Worm (Caenorhabditis elegans) whole organism, L2 larva: ENCODE results near the gene R11G1.11.

Experiments
- C34F6.9 ChIP-seq: fragments of 150-350 bp; optimal IDR thresholded peaks from 2 replicates; lab custom pipeline; 2014; ENCODE audit warnings: missing biosample characterization, missing genetic modification characterization
- F13H6.1 ChIP-seq: sonication (generic microtip); optimal IDR thresholded peaks from 2 replicates; lab custom pipeline; 2016; ENCODE audit warnings: missing genetic modification characterization, missing compliant biosample characterization
- R02D3.7 ChIP-seq: fragments of 150-350 bp; optimal IDR thresholded peaks from 2 replicates; lab custom pipeline; 2014; ENCODE audit warnings: missing biosample characterization, missing genetic modification characterization
- Y55F3AM.14 ChIP-seq: fragments of 200-800 bp; sonication (Bioruptor generic); optimal IDR thresholded peaks from 2 replicates; lab custom pipeline; 2018; ENCODE audit warnings: mild to moderate bottlenecking, missing genetic modification characterization, missing compliant biosample characterization
- ZK546.5 ChIP-seq: sonication (generic microtip); optimal IDR thresholded peaks from 2 replicates; lab custom pipeline; 2017; ENCODE audit warnings: missing biosample characterization, missing genetic modification characterization
- alr-1 ChIP-seq: fragments of 150-350 bp; optimal IDR thresholded peaks from 2 replicates; lab custom pipeline; 2014; ENCODE audit warnings: missing biosample characterization, missing genetic modification characterization
- aly-2 ChIP-seq: fragments of 150-350 bp; optimal IDR thresholded peaks from 2 replicates; lab custom pipeline; 2014; ENCODE audit warnings: missing biosample characterization, missing genetic modification characterization
- ama-1 ChIP-seq: fragments of 150-350 bp; optimal IDR thresholded peaks from 2 replicates; lab custom pipeline; 2018; ENCODE audit warnings: inconsistent platforms
- blmp-1 ChIP-seq: sonication (generic microtip); optimal IDR thresholded peaks from 2 replicates; lab custom pipeline; 2017; ENCODE audit warnings: missing genetic modification characterization, mild to moderate bottlenecking, missing compliant biosample characterization, antibody characterized with exemption, moderate library complexity; ENCODE audit not compliant: insufficient read depth
- ceh-16 ChIP-seq: fragments of 150-350 bp; optimal IDR thresholded peaks from 2 replicates; lab custom pipeline; 2014; ENCODE audit warnings: missing biosample characterization, missing genetic modification characterization
- ceh-82 ChIP-seq: fragments of 150-350 bp; optimal IDR thresholded peaks from 2 replicates; lab custom pipeline; 2014; ENCODE audit warnings: missing biosample characterization, missing genetic modification characterization
- crh-2 ChIP-seq: sonication (generic microtip); optimal IDR thresholded peaks from 2 replicates; lab custom pipeline; 2017; ENCODE audit warnings: missing biosample characterization, missing genetic modification characterization
- elt-1 ChIP-seq: fragments of 150-350 bp; optimal IDR thresholded peaks from 2 replicates; lab custom pipeline; 2014; ENCODE audit warnings: missing biosample characterization, missing genetic modification characterization
- elt-3 ChIP-seq: sonication (generic microtip); optimal IDR thresholded peaks from 2 replicates; lab custom pipeline; 2017; ENCODE audit warnings: missing biosample characterization, missing genetic modification characterization
- gmeb-1 ChIP-seq: fragments of 150-350 bp; optimal IDR thresholded peaks from 2 replicates; lab custom pipeline; 2014; ENCODE audit warnings: missing biosample characterization, missing genetic modification characterization
- lin-13 ChIP-seq: fragments of 150-350 bp; optimal IDR thresholded peaks from 2 replicates; lab custom pipeline; 2014; ENCODE audit warnings: missing biosample characterization, missing genetic modification reagents, missing genetic modification characterization
- lin-39 ChIP-seq: fragments of 150-350 bp; optimal IDR thresholded peaks from 2 replicates; lab custom pipeline; 2014; ENCODE audit warnings: missing biosample characterization, missing genetic modification reagents, missing genetic modification characterization
- lsy-2 ChIP-seq, 2 experiments: fragments of 150-350 bp in 1 of 2; sonication (generic microtip) in 1 of 2; optimal IDR thresholded peaks; 2 replicates each; lab custom pipeline; 2014 to 2017; ENCODE audit warnings: missing biosample characterization in 2 of 2, missing genetic modification characterization in 2 of 2
- mab-5 ChIP-seq: fragments of 150-350 bp; optimal IDR thresholded peaks from 2 replicates; lab custom pipeline; 2014; ENCODE audit warnings: missing biosample characterization, missing genetic modification characterization
- mbf-1 ChIP-seq: sonication (generic microtip); optimal IDR thresholded peaks from 2 replicates; lab custom pipeline; 2017; ENCODE audit warnings: missing biosample characterization, missing genetic modification characterization
- mdl-1 ChIP-seq, 2 experiments: fragments of 150-350 bp in 1 of 2; sonication (generic microtip) in 1 of 2; optimal IDR thresholded peaks; 2 replicates each; lab custom pipeline; 2017; ENCODE audit warnings: missing biosample characterization in 2 of 2, missing genetic modification characterization in 2 of 2
- nhr-10 ChIP-seq: sonication (generic microtip); optimal IDR thresholded peaks from 2 replicates; lab custom pipeline; 2017; ENCODE audit warnings: missing biosample characterization, missing genetic modification characterization
- nhr-11 ChIP-seq: fragments of 150-350 bp; optimal IDR thresholded peaks from 2 replicates; lab custom pipeline; 2014; ENCODE audit warnings: missing biosample characterization, missing genetic modification characterization
- nhr-12 ChIP-seq: fragments of 150-350 bp; optimal IDR thresholded peaks from 2 replicates; lab custom pipeline; 2014; ENCODE audit warnings: missing biosample characterization, missing genetic modification characterization
- nhr-21 ChIP-seq: fragments of 150-350 bp; optimal IDR thresholded peaks from 2 replicates; lab custom pipeline; 2014; ENCODE audit warnings: missing biosample characterization, missing genetic modification characterization
- nhr-23 ChIP-seq: fragments of 150-350 bp; optimal IDR thresholded peaks from 2 replicates; lab custom pipeline; 2014; ENCODE audit warnings: missing biosample characterization, missing genetic modification reagents, missing genetic modification characterization
- nhr-237 ChIP-seq: fragments of 150-350 bp; optimal IDR thresholded peaks from 2 replicates; lab custom pipeline; 2014; ENCODE audit warnings: missing biosample characterization, missing genetic modification characterization
- nhr-25 ChIP-seq: fragments of 150-350 bp; sonication (generic microtip); optimal IDR thresholded peaks from 3 replicates; lab custom pipeline; 2014; ENCODE audit warnings: missing biosample characterization, missing genetic modification characterization
- nhr-6 ChIP-seq: fragments of 150-350 bp; optimal IDR thresholded peaks from 2 replicates; lab custom pipeline; 2014; ENCODE audit warnings: missing biosample characterization, missing genetic modification characterization
- peb-1 ChIP-seq: fragments of 150-350 bp; optimal IDR thresholded peaks from 2 replicates; lab custom pipeline; 2014; ENCODE audit warnings: missing biosample characterization, missing genetic modification characterization
- sem-4 ChIP-seq: fragments of 150-350 bp; optimal IDR thresholded peaks from 2 replicates; lab custom pipeline; 2014; ENCODE audit warnings: missing biosample characterization, missing genetic modification reagents, missing genetic modification characterization
- skn-1 ChIP-seq: sonication (generic microtip); optimal IDR thresholded peaks from 2 replicates; lab custom pipeline; 2017; ENCODE audit warnings: missing biosample characterization, missing genetic modification characterization
- sma-3 ChIP-seq: sonication (generic microtip); optimal IDR thresholded peaks from 2 replicates; lab custom pipeline; 2016; ENCODE audit warnings: missing genetic modification reagents, missing genetic modification characterization, missing compliant biosample characterization
- snpc-4 ChIP-seq: fragments of 150-350 bp; optimal IDR thresholded peaks from 2 replicates; lab custom pipeline; 2014; ENCODE audit warnings: missing biosample characterization, missing genetic modification characterization
- unc-55 ChIP-seq: fragments of 150-350 bp; sonication (generic microtip); optimal IDR thresholded peaks from 3 replicates; lab custom pipeline; 2014; ENCODE audit warnings: missing biosample characterization, missing genetic modification reagents, missing genetic modification characterization
- unc-62 ChIP-seq: fragments of 150-350 bp; optimal IDR thresholded peaks from 2 replicates; lab custom pipeline; 2014; ENCODE audit warnings: missing biosample characterization, missing genetic modification reagents, missing genetic modification characterization
- zag-1 ChIP-seq: fragments of 150-350 bp; optimal IDR thresholded peaks from 2 replicates; lab custom pipeline; 2014; ENCODE audit warnings: missing biosample characterization, missing genetic modification characterization
- ztf-1 ChIP-seq: fragments of 200-800 bp; sonication (Bioruptor generic); conservative IDR thresholded peaks from 2 replicates; pipeline ENCODE4 v1.3.6; 2022; ENCODE audit warnings: missing genetic modification characterization, missing compliant biosample characterization
- ztf-11 ChIP-seq: sonication (generic microtip); optimal IDR thresholded peaks from 2 replicates; lab custom pipeline; 2017; ENCODE audit warnings: missing biosample characterization, missing genetic modification characterization
- ztf-4 ChIP-seq: fragments of 150-350 bp; optimal IDR thresholded peaks from 2 replicates; lab custom pipeline; 2014; ENCODE audit warnings: missing biosample characterization, missing genetic modification characterization

The R11G1.11 gene

ce11 chrX:3618842-3619241 lies 35.9 kb upstream of the R11G1.11 start:
- no peak for TF ChIP-seq mab-5 (tag; lab: Kevin White, UChicago)
- TF ChIP-seq ceh-82 (tag; lab: Kevin White, UChicago): no peak
- TF ChIP-seq nhr-21: no peak
- TF ChIP-seq ztf-4 (tag; lab: Kevin White, UChicago): no peak
- no peak for TF ChIP-seq elt-1 (tag; lab: Kevin White, UChicago)
- no peak for TF ChIP-seq ztf-1 (GFP tag; lab: Robert Waterston, UW)
- no peak for TF ChIP-seq nhr-25 (tag; lab: Kevin White, UChicago)
- TF ChIP-seq nhr-11 (tag; lab: Kevin White, UChicago): no peak
- TF ChIP-seq Y55F3AM.14: no peak
- no peak for TF ChIP-seq skn-1 (tag; lab: Kevin White, UChicago)
- TF ChIP-seq mbf-1 (tag; lab: Kevin White, UChicago): no peak
- TF ChIP-seq ZK546.5 (tag; lab: Kevin White, UChicago): no peak
- TF ChIP-seq lin-13 (GFP tag; lab: Kevin White, UChicago): no peak
- TF ChIP-seq nhr-10: no peak
- no peak for TF ChIP-seq ama-1
- no peak for TF ChIP-seq nhr-12 (tag; lab: Kevin White, UChicago)
- TF ChIP-seq nhr-23 (tag; lab: Kevin White, UChicago): no peak
- TF ChIP-seq C34F6.9 (tag; lab: Kevin White, UChicago): no peak

DNA sequence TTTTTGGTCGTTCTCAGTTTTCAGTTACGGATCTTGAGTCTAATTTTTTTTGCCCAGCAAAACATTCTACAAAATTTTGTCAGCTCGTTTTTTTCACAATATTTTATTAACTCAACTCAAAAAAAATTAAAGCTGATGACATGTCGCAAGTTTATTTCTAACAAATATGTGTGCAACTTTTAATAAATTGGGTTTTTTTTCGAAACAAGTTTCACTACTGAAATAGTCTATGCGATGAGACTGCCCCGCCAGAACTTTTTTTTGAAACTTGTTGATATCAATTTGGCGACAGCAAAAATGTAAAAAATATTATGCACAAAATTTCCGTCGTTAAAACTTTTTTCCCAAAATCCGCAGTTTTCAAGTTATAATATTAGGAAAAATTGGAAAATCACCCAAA lies 31.6 kb upstream of the R11G1.11 start, which contains the start of gene C18B2.2:
TSS of gene C18B2.2 (plus strand) at position 301 of the 400 bp plus-strand sequence.
- TF ChIP-seq blmp-1 (no peak), ztf-1 (GFP tag; lab: Robert Waterston, UW) (no peak), snpc-4 (no peak), Y55F3AM.14 (no peak), lin-13 (GFP tag; lab: Kevin White, UChicago) (no peak), alr-1 (tag; lab: Kevin White, UChicago) (no peak), elt-1 (tag; lab: Kevin White, UChicago) (no peak), nhr-23 (tag; lab: Kevin White, UChicago) (no peak), elt-3 (no peak), sma-3 (GFP tag; lab: Kevin White, UChicago) (no peak), nhr-25 (tag; lab: Kevin White, UChicago) (no peak), unc-55 (GFP tag; lab: Kevin White, UChicago) (no peak), nhr-21 (no peak), zag-1 (no peak), R02D3.7 (tag; lab: Kevin White, UChicago) (no peak), sem-4 (tag; lab: Kevin White, UChicago) (no peak), lsy-2 (tag; optimal IDR thresholded peaks at IDR 0.05; lab: Kevin White, UChicago) (no peak)

DNA sequence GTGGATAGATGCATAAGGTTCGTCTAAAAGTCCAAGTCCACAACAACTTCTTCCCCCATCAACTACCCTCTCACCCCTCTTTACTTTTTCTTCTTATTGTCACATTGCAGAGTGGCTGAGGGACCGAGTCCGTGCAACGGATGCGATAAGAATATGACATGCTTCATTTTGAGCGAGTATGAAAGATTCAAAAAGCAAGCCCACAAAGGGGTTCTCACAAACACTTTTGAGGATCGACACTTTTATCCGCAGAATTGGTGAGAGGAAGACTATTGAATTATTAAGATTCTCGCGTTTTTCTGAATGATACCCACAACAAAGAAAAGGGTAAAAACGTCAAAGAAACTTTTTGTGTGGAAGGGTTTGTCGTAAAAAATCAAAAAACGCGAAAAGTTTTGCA lies 29.1 kb upstream of the R11G1.11 start:
- no peak for TF ChIP-seq nhr-25 (tag; lab: Kevin White, UChicago)
- no peak for TF ChIP-seq sem-4 (tag; lab: Kevin White, UChicago)
- no peak for TF ChIP-seq elt-3
- no peak for TF ChIP-seq nhr-6 (tag; lab: Kevin White, UChicago)
- no peak for TF ChIP-seq aly-2 (tag; lab: Kevin White, UChicago)
- TF ChIP-seq ztf-11 (tag; lab: Kevin White, UChicago): no peak
- TF ChIP-seq elt-1 (tag; lab: Kevin White, UChicago): no peak
- TF ChIP-seq blmp-1: no peak
- TF ChIP-seq lsy-2 (tag; optimal IDR thresholded peaks at IDR 0.05; lab: Kevin White, UChicago): no peak
- TF ChIP-seq ceh-16 (tag; lab: Kevin White, UChicago): no peak
- TF ChIP-seq R02D3.7 (tag; lab: Kevin White, UChicago): no peak
- no peak for TF ChIP-seq snpc-4
- no peak for TF ChIP-seq lin-39 (tag; lab: Kevin White, UChicago)
- no peak for TF ChIP-seq Y55F3AM.14
- no peak for TF ChIP-seq unc-55 (GFP tag; lab: Kevin White, UChicago)
- no peak for TF ChIP-seq nhr-12 (tag; lab: Kevin White, UChicago)
- TF ChIP-seq nhr-23 (tag; lab: Kevin White, UChicago): no peak
- TF ChIP-seq gmeb-1 (tag; lab: Kevin White, UChicago): no peak
- no peak for TF ChIP-seq ztf-4 (tag; lab: Kevin White, UChicago)
- TF ChIP-seq ZK546.5 (tag; lab: Kevin White, UChicago): no peak

DNA sequence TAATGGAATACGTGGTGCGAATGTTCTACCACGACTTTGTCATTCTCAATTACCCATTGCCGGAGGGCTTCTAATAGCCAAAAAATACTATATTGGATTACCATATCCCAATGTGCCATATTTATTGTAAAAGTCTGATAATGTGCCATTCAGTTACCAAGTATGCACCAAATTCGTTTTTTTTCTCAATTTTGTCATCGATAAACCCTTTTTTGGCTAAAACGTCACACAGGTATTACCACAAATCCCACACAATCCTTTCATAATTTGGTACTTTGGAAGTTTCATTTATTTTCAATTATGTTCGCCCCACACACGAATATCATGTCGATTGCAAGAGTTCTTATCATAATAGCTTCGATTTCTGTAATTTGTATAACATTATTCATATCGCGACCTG lies 26.7 kb upstream of the R11G1.11 start, which contains the start of gene vep-2:
TSS of gene vep-2 (plus strand) at position 301 of the 400 bp plus-strand sequence.
- TF ChIP-seq zag-1 (no peak), ceh-16 (tag; lab: Kevin White, UChicago) (no peak), unc-62 (GFP tag; lab: Kevin White, UChicago) (no peak), blmp-1 (no peak), skn-1 (tag; lab: Kevin White, UChicago) (no peak), ztf-4 (tag; lab: Kevin White, UChicago) (no peak), ZK546.5 (tag; lab: Kevin White, UChicago) (no peak), sma-3 (GFP tag; lab: Kevin White, UChicago) (no peak), F13H6.1 (no peak), sem-4 (tag; lab: Kevin White, UChicago) (no peak), nhr-237 (no peak), ceh-82 (tag; lab: Kevin White, UChicago) (no peak), crh-2 (tag; lab: Kevin White, UChicago) (no peak), lin-39 (tag; lab: Kevin White, UChicago) (no peak), peb-1 (tag; lab: Kevin White, UChicago) (no peak), nhr-12 (tag; lab: Kevin White, UChicago) (no peak), ama-1 (no peak), alr-1 (tag; lab: Kevin White, UChicago) (no peak), mab-5 (tag; lab: Kevin White, UChicago) (no peak), mdl-1 (tag; optimal IDR thresholded peaks at IDR 0.05; lab: Kevin White, UChicago) (no peak)
- TF ChIP-seq, all 48 proteins: peak for 0
